Fruit fly (Drosophila melanogaster): ENCODE measurements around the gene CG13693.

CG13693 gene

dm6 chr2L:247845-248473 lies 15.7 kb downstream of the CG13693 start (continued):
- TF ChIP-seq Ets65A (GFP tag) = peak; percentile 73
- TF ChIP-seq CG6654 (GFP tag; optimal IDR thresholded peaks at IDR 0.05) = peak; percentile 39
- peak; percentile 7 for TF ChIP-seq CG13894 (tag; optimal IDR thresholded peaks at IDR 0.05)
- no peak for TF ChIP-seq Optix (GFP tag; IDR thresholded peaks at IDR 0.05)
- TF ChIP-seq zen2 (GFP tag; IDR thresholded peaks at IDR 0.05; ENCODE audit: partially characterized antibody) = no peak
- no peak for TF ChIP-seq CG7987 (GFP tag; optimal IDR thresholded peaks at IDR 0.05)
- TF ChIP-seq tll (GFP tag; optimal IDR thresholded peaks at IDR 0.05) = no peak
- 0 out of 2 replicates have a peak, but pooled peaks have one; percentile 10 for TF ChIP-seq CG31224 (GFP tag; IDR thresholded peaks at IDR 0.05)
- TF ChIP-seq wek (GFP tag; optimal IDR thresholded peaks at IDR 0.05) = no peak
- TF ChIP-seq CG11085 (GFP tag; IDR thresholded peaks at IDR 0.05) = no peak
- peak; percentile 63 for TF ChIP-seq Dek (tag; optimal IDR thresholded peaks at IDR 0.05)
- peak; percentile 55 for TF ChIP-seq row (GFP tag; IDR thresholded peaks at IDR 0.05)
- peak; percentile 52 for TF ChIP-seq Sox102F (GFP tag; optimal IDR thresholded peaks at IDR 0.05)
- peak; percentile 58 for TF ChIP-seq dysf (GFP tag; IDR thresholded peaks at IDR 0.05)
- no peak for TF ChIP-seq maf-S (GFP tag; optimal IDR thresholded peaks at IDR 0.05)
- TF ChIP-seq CG31365 (tag; optimal IDR thresholded peaks at IDR 0.05) = no peak
- peak; percentile 80 for TF ChIP-seq Adf1 (GFP tag; IDR thresholded peaks at IDR 0.05)
- TF ChIP-seq CG16863 (GFP tag; optimal IDR thresholded peaks at IDR 0.05) = no peak
- peak; percentile 20 for TF ChIP-seq CG12942 (GFP tag; optimal IDR thresholded peaks at IDR 0.05)
- peak; percentile 9 for TF ChIP-seq Asciz (GFP tag; optimal IDR thresholded peaks at IDR 0.05)
- TF ChIP-seq ase (GFP tag; IDR thresholded peaks at IDR 0.05) = no peak
- TF ChIP-seq CG12071 (GFP tag; optimal IDR thresholded peaks at IDR 0.05) = peak; percentile 9
- TF ChIP-seq CG9215 (GFP tag; IDR thresholded peaks at IDR 0.05) = peak; percentile 61; the same call in 1 of the 2 replicates
- no peak for TF ChIP-seq run (tag; optimal IDR thresholded peaks at IDR 0.05)
- TF ChIP-seq CG10543 (GFP tag; optimal IDR thresholded peaks at IDR 0.05) = peak; percentile 78
- TF ChIP-seq CG16815 (GFP tag; optimal IDR thresholded peaks at IDR 0.05) = peak; percentile 46
- TF ChIP-seq zfh1 (GFP tag; IDR thresholded peaks at IDR 0.05) = no peak
- peak; percentile 55; the same call in 1 of the 2 replicates for TF ChIP-seq lmd (GFP tag; IDR thresholded peaks at IDR 0.05)
- TF ChIP-seq CG7839 (tag; optimal IDR thresholded peaks at IDR 0.05) = peak; percentile 72
- TF ChIP-seq D19B (GFP tag; optimal IDR thresholded peaks at IDR 0.05) = peak; percentile 73
- TF ChIP-seq ranshi (GFP tag; IDR thresholded peaks at IDR 0.05) = peak; percentile 56; the same call in 1 of the 2 replicates
- TF ChIP-seq CG2199 (GFP tag; IDR thresholded peaks at IDR 0.05) = 0 out of 3 replicates have a peak, but pooled peaks have one; percentile 32
- TF ChIP-seq NC2β (GFP tag; optimal IDR thresholded peaks at IDR 0.05) = no peak
- peak; percentile 46 for TF ChIP-seq lilli (GFP tag; optimal IDR thresholded peaks at IDR 0.05)
- TF ChIP-seq CG7928 (GFP tag; optimal IDR thresholded peaks at IDR 0.05) = peak; percentile 53
- TF ChIP-seq Atf6 (GFP tag; IDR thresholded peaks at IDR 0.05) = peak; percentile 43; the same call in 1 of the 2 replicates
- peak; percentile 83 for TF ChIP-seq Hmr (GFP tag; optimal IDR thresholded peaks at IDR 0.05)
- no peak for TF ChIP-seq pzg (GFP tag; optimal IDR thresholded peaks at IDR 0.05)
- peak; percentile 54 for TF ChIP-seq Xrp1 (GFP tag; IDR thresholded peaks at IDR 0.05)
- no peak for TF ChIP-seq prd (optimal IDR thresholded peaks at IDR 0.05)
- peak; percentile 43 for TF ChIP-seq prd (GFP tag; IDR thresholded peaks at IDR 0.05)
- TF ChIP-seq ind (GFP tag; optimal IDR thresholded peaks at IDR 0.05) = peak; percentile 62
- TF ChIP-seq kni (GFP tag; optimal IDR thresholded peaks at IDR 0.05) = no peak
- no peak for TF ChIP-seq CG8089 (GFP tag; optimal IDR thresholded peaks at IDR 0.05)
- TF ChIP-seq pum (GFP tag; optimal IDR thresholded peaks at IDR 0.05) = no peak
- peak; percentile 55 for TF ChIP-seq CG12659 (GFP tag; optimal IDR thresholded peaks at IDR 0.05)
- TF ChIP-seq Hey (tag; optimal IDR thresholded peaks at IDR 0.05) = no peak
- no peak for TF ChIP-seq CG14965 (GFP tag; optimal IDR thresholded peaks at IDR 0.05; ENCODE audit: borderline replicate concordance)
- peak; percentile 42 for TF ChIP-seq klu (GFP tag; IDR thresholded peaks at IDR 0.05)
- peak; percentile 33 for TF ChIP-seq tio (GFP tag; optimal IDR thresholded peaks at IDR 0.05)

Data from whole organism, embryonic.